Worm (Caenorhabditis elegans) whole organism, L4 larva: Measurements from ENCODE around the gene lin-15A.

Experiments
- F44E2.7 ChIP-seq: fragments of 200-800 bp; sonication (Bioruptor generic); IDR thresholded peaks from 2 replicates; pipeline ENCODE4 v2.1.2; 2022; ENCODE audit warnings: missing genetic modification characterization, missing compliant biosample characterization
- F49E8.2 ChIP-seq: sonication (generic microtip); optimal IDR thresholded peaks from 2 replicates; lab custom pipeline; 2016; ENCODE audit warnings: missing compliant biosample characterization, mild to moderate bottlenecking, missing genetic modification characterization, borderline replicate concordance
- R02D3.7 ChIP-seq: fragments of 150-350 bp; sonication (generic microtip); optimal IDR thresholded peaks from 3 replicates; lab custom pipeline; 2014; ENCODE audit warnings: missing biosample characterization, missing genetic modification characterization
- T20F7.1 ChIP-seq: fragments of 200-800 bp; sonication (Bioruptor generic); optimal IDR thresholded peaks from 2 replicates; lab custom pipeline; 2018; ENCODE audit warnings: mild to moderate bottlenecking, missing genetic modification characterization, missing compliant biosample characterization
- Y105C5A.15 ChIP-seq: fragments of 200-800 bp; sonication (Bioruptor generic); IDR thresholded peaks from 2 replicates; pipeline ENCODE4 v1.3.6; 2022; ENCODE audit warnings: missing genetic modification characterization, missing compliant biosample characterization
- Y5F2A.4 ChIP-seq: fragments of 200-800 bp; sonication (Bioruptor generic); optimal IDR thresholded peaks from 2 replicates; lab custom pipeline; 2018; ENCODE audit warnings: mild to moderate bottlenecking, missing genetic modification characterization, missing compliant biosample characterization
- Y75B8A.6 ChIP-seq: fragments of 200-800 bp; sonication (Bioruptor generic); IDR thresholded peaks from 2 replicates; pipeline ENCODE4 v1.3.6; 2022; ENCODE audit warnings: missing genetic modification reagents, missing genetic modification characterization, missing compliant biosample characterization
- ZK337.2 ChIP-seq: fragments of 200-800 bp; sonication (Bioruptor generic); IDR thresholded peaks from 2 replicates; pipeline ENCODE4 v1.3.6; 2022; ENCODE audit warnings: missing genetic modification reagents, missing genetic modification characterization, missing compliant biosample characterization
- ZK546.5 ChIP-seq, 2 experiments: sonication (generic microtip); optimal IDR thresholded peaks; 2 replicates each; lab custom pipeline; 2017; ENCODE audit warnings: missing biosample characterization in 2 of 2, missing genetic modification characterization in 2 of 2
- attf-4 ChIP-seq: sonication (generic microtip); optimal IDR thresholded peaks from 3 replicates; lab custom pipeline; 2017; ENCODE audit warnings: missing biosample characterization, missing genetic modification characterization
- ceh-32 ChIP-seq: sonication (generic microtip); optimal IDR thresholded peaks from 2 replicates; lab custom pipeline; 2016; ENCODE audit warnings: mild to moderate bottlenecking, missing genetic modification characterization, missing compliant biosample characterization; ENCODE audit not compliant: poor library complexity
- daf-16 ChIP-seq, 3 experiments: sonication (generic microtip); optimal IDR thresholded peaks; 2 replicates each; lab custom pipeline; 2016 to 2017; ENCODE audit warnings: missing genetic modification characterization in 3 of 3, missing genetic modification reagents in 3 of 3, mild to moderate bottlenecking in 2 of 3, missing compliant biosample characterization in 2 of 3, missing biosample characterization in 1 of 3, moderate library complexity in 1 of 3
- daf-19 ChIP-seq: fragments of 200-800 bp; sonication (Bioruptor generic); conservative IDR thresholded peaks from 2 replicates; pipeline ENCODE4 v1.3.6; 2022; ENCODE audit warnings: missing genetic modification characterization, missing compliant biosample characterization
- dmd-6 ChIP-seq: fragments of 200-800 bp; sonication (Bioruptor generic); IDR thresholded peaks from 2 replicates; pipeline ENCODE4 v1.3.6; 2022; ENCODE audit warnings: missing genetic modification reagents, missing genetic modification characterization, missing compliant biosample characterization
- dmd-8 ChIP-seq: fragments of 200-800 bp; sonication (Bioruptor generic); IDR thresholded peaks from 2 replicates; pipeline ENCODE4 v1.3.6; 2022; ENCODE audit warnings: missing genetic modification characterization, missing compliant biosample characterization
- duxl-1 ChIP-seq: sonication (generic microtip); optimal IDR thresholded peaks from 2 replicates; lab custom pipeline; 2016; ENCODE audit warnings: mild to moderate bottlenecking, missing genetic modification characterization, moderate library complexity, missing compliant biosample characterization; ENCODE audit not compliant: poor library complexity
- dve-1 ChIP-seq: sonication (generic microtip); optimal IDR thresholded peaks from 2 replicates; lab custom pipeline; 2017; ENCODE audit warnings: antibody characterized with exemption, mild to moderate bottlenecking, missing genetic modification characterization, missing compliant biosample characterization; ENCODE audit not compliant: insufficient read depth
- fos-1 ChIP-seq: fragments of 150-350 bp; optimal IDR thresholded peaks from 2 replicates; lab custom pipeline; 2014; ENCODE audit warnings: missing biosample characterization, missing genetic modification characterization
- hif-1 ChIP-seq, 2 experiments: sonication (generic microtip); optimal IDR thresholded peaks; 2 replicates each; lab custom pipeline; 2016 to 2017; ENCODE audit warnings: missing compliant biosample characterization in 2 of 2, missing genetic modification characterization in 2 of 2, missing genetic modification reagents in 2 of 2, missing genotype in 2 of 2, mild to moderate bottlenecking in 1 of 2
- hlh-30 ChIP-seq: sonication (generic microtip); optimal IDR thresholded peaks from 2 replicates; lab custom pipeline; 2017; ENCODE audit warnings: antibody characterized with exemption, mild to moderate bottlenecking, missing genetic modification characterization, missing compliant biosample characterization; ENCODE audit not compliant: insufficient read depth
- lim-7 ChIP-seq: fragments of 200-800 bp; sonication (Bioruptor generic); IDR thresholded peaks from 2 replicates; pipeline ENCODE4 v1.3.6; 2022; ENCODE audit warnings: missing genetic modification characterization, missing compliant biosample characterization
- lin-1 ChIP-seq: fragments of 200-800 bp; sonication (Bioruptor generic); IDR thresholded peaks from 2 replicates; pipeline ENCODE4 v1.3.6; 2022; ENCODE audit warnings: missing genetic modification reagents, missing genetic modification characterization, missing compliant biosample characterization
- lin-13 ChIP-seq: fragments of 150-350 bp; optimal IDR thresholded peaks from 2 replicates; lab custom pipeline; 2014; ENCODE audit warnings: missing biosample characterization, missing genetic modification reagents, missing genetic modification characterization
- lin-15B ChIP-seq: fragments of 150-350 bp; sonication (generic microtip); optimal IDR thresholded peaks from 3 replicates; lab custom pipeline; 2014; ENCODE audit warnings: missing biosample characterization, missing genetic modification characterization
- lin-39 ChIP-seq: fragments of 150-350 bp; optimal IDR thresholded peaks from 2 replicates; lab custom pipeline; 2014; ENCODE audit warnings: missing biosample characterization, missing genetic modification reagents, missing genetic modification characterization
- lsy-2 ChIP-seq, 2 experiments: fragments of 150-350 bp in 1 of 2; sonication (generic microtip) in 1 of 2; optimal IDR thresholded peaks; 2 replicates each; lab custom pipeline; 2014 to 2017; ENCODE audit warnings: missing biosample characterization in 2 of 2, missing genetic modification characterization in 2 of 2
- madf-5 ChIP-seq, 2 experiments: fragments of 200-800 bp; sonication (Bioruptor generic); IDR thresholded peaks; 2 replicates each; pipeline ENCODE4 v1.3.6; 2022; ENCODE audit warnings: missing compliant biosample characterization in 2 of 2, missing genetic modification characterization in 2 of 2
- madf-9 ChIP-seq: fragments of 200-800 bp; sonication (Bioruptor generic); conservative IDR thresholded peaks from 2 replicates; pipeline ENCODE4 v1.3.6; 2022; ENCODE audit warnings: missing genetic modification reagents, missing genetic modification characterization, missing compliant biosample characterization
- mes-2 ChIP-seq: sonication (generic microtip); optimal IDR thresholded peaks from 2 replicates; lab custom pipeline; 2016; ENCODE audit warnings: missing genotype, mild to moderate bottlenecking, missing genetic modification characterization, missing compliant biosample characterization; ENCODE audit not compliant: poor library complexity, severe bottlenecking
- mxl-2 ChIP-seq: fragments of 200-800 bp; sonication (Bioruptor generic); conservative IDR thresholded peaks from 2 replicates; pipeline ENCODE4 v1.3.6; 2022; ENCODE audit warnings: missing genetic modification reagents, missing genetic modification characterization, missing compliant biosample characterization
- mxl-3 ChIP-seq: fragments of 200-800 bp; sonication (Bioruptor generic); optimal IDR thresholded peaks from 2 replicates; lab custom pipeline; 2018; ENCODE audit warnings: mild to moderate bottlenecking, missing genetic modification characterization, missing compliant biosample characterization
- nhr-102 ChIP-seq: sonication (generic microtip); optimal IDR thresholded peaks from 2 replicates; lab custom pipeline; 2016; ENCODE audit warnings: mild to moderate bottlenecking, missing genetic modification characterization, moderate library complexity, missing compliant biosample characterization
- nhr-28 ChIP-seq: fragments of 150-350 bp; optimal IDR thresholded peaks from 2 replicates; lab custom pipeline; 2014; ENCODE audit warnings: missing biosample characterization, missing genetic modification characterization
- nhr-48 ChIP-seq: sonication (generic microtip); optimal IDR thresholded peaks from 2 replicates; lab custom pipeline; 2016; ENCODE audit warnings: mild to moderate bottlenecking, missing genetic modification characterization, missing compliant biosample characterization
- nhr-6 ChIP-seq: fragments of 150-350 bp; optimal IDR thresholded peaks from 2 replicates; lab custom pipeline; 2014; ENCODE audit warnings: missing biosample characterization, missing genetic modification characterization
- nhr-76 ChIP-seq: fragments of 150-350 bp; optimal IDR thresholded peaks from 2 replicates; lab custom pipeline; 2014; ENCODE audit warnings: missing biosample characterization, missing genetic modification characterization
- nhr-77 ChIP-seq: fragments of 150-350 bp; optimal IDR thresholded peaks from 2 replicates; lab custom pipeline; 2014; ENCODE audit warnings: missing biosample characterization, missing genetic modification characterization
- pqm-1 ChIP-seq: sonication (generic microtip); optimal IDR thresholded peaks from 2 replicates; lab custom pipeline; 2017; ENCODE audit warnings: missing biosample characterization, missing genetic modification characterization
- saeg-2 ChIP-seq: fragments of 200-800 bp; sonication (Bioruptor generic); IDR thresholded peaks from 2 replicates; pipeline ENCODE4 v1.3.6; 2022; ENCODE audit warnings: missing genetic modification reagents, missing genetic modification characterization, missing compliant biosample characterization
- sdz-12 ChIP-seq: fragments of 200-800 bp; sonication (Bioruptor generic); optimal IDR thresholded peaks from 2 replicates; lab custom pipeline; 2018; ENCODE audit warnings: mild to moderate bottlenecking, missing genetic modification characterization, missing compliant biosample characterization
- skn-1 ChIP-seq: fragments of 150-350 bp; optimal IDR thresholded peaks from 2 replicates; lab custom pipeline; 2014; ENCODE audit warnings: missing biosample characterization, missing genetic modification characterization
- snpc-1.2 ChIP-seq: fragments of 200-800 bp; sonication (Bioruptor generic); IDR thresholded peaks from 2 replicates; pipeline ENCODE4 v1.3.6; 2022; ENCODE audit warnings: missing genetic modification reagents, missing genetic modification characterization, missing compliant biosample characterization
- tag-97 ChIP-seq: fragments of 200-800 bp; sonication (Bioruptor generic); IDR thresholded peaks from 2 replicates; pipeline ENCODE4 v1.3.6; 2022; ENCODE audit warnings: missing genetic modification characterization, missing compliant biosample characterization
- tra-1 ChIP-seq: fragments of 200-800 bp; sonication (Bioruptor generic); IDR thresholded peaks from 2 replicates; pipeline ENCODE4 v1.3.6; 2022; ENCODE audit warnings: missing genetic modification reagents, missing genetic modification characterization, missing compliant biosample characterization
- unc-130 ChIP-seq: sonication (generic microtip); optimal IDR thresholded peaks from 2 replicates; lab custom pipeline; 2016; ENCODE audit warnings: missing genetic modification reagents, missing genetic modification characterization, missing compliant biosample characterization
- unc-39 ChIP-seq: sonication (generic microtip); optimal IDR thresholded peaks from 2 replicates; lab custom pipeline; 2017; ENCODE audit warnings: missing biosample characterization, missing genetic modification characterization
- vab-7 ChIP-seq: fragments of 200-800 bp; sonication (Bioruptor generic); IDR thresholded peaks from 2 replicates; pipeline ENCODE4 v1.3.6; 2022; ENCODE audit warnings: missing genetic modification reagents, missing genetic modification characterization, missing compliant biosample characterization
- zfp-2 ChIP-seq: sonication (generic microtip); optimal IDR thresholded peaks from 2 replicates; lab custom pipeline; 2016; ENCODE audit warnings: mild to moderate bottlenecking, missing genetic modification characterization, missing compliant biosample characterization
- ztf-11 ChIP-seq: fragments of 150-350 bp; optimal IDR thresholded peaks from 2 replicates; lab custom pipeline; 2014; ENCODE audit warnings: missing biosample characterization, missing genetic modification characterization
- ztf-7 ChIP-seq: fragments of 150-350 bp; optimal IDR thresholded peaks from 2 replicates; lab custom pipeline; 2014; ENCODE audit warnings: missing biosample characterization, missing genetic modification characterization

lin-15A gene

ce11 chrX:15747814-15748213, 16.0 kb downstream of the lin-15A start (continued):
- TF ChIP-seq dmd-8 (GFP tag; lab: Robert Waterston, UW) (peak; percentile 70), duxl-1 (no peak), attf-4 (tag; lab: Kevin White, UChicago) (no peak), lim-7 (GFP tag; lab: Robert Waterston, UW) (0 out of 2 replicates have a peak, but pooled peaks have one; percentile 5), saeg-2 (no peak), dmd-6 (GFP tag; lab: Robert Waterston, UW) (no peak; the same call in 1 of the 2 replicates), nhr-102 (tag; lab: Kevin White, UChicago) (peak; percentile 57), daf-19 (GFP tag; lab: Robert Waterston, UW) (no peak), tag-97 (GFP tag; lab: Robert Waterston, UW) (no peak), madf-9 (GFP tag; lab: Robert Waterston, UW) (no peak), madf-5 (GFP tag; IDR thresholded peaks at IDR 0.05; lab: Robert Waterston, UW) (0 out of 4 replicates have a peak, but pooled peaks of 1 of the 2 experiments have one; percentile 17), R02D3.7 (tag; lab: Kevin White, UChicago) (no peak), hlh-30 (peak; percentile 28), mxl-3 (GFP tag; lab: Kevin White, UChicago) (no peak), sdz-12 (GFP tag; lab: Kevin White, UChicago) (no peak), tra-1 (GFP tag; lab: Robert Waterston, UW) (peak; percentile 56), ZK546.5 (tag; optimal IDR thresholded peaks at IDR 0.05; lab: Kevin White, UChicago) (no peak), fos-1 (tag; lab: Kevin White, UChicago) (no peak), lin-13 (GFP tag; lab: Kevin White, UChicago) (no peak), nhr-76 (no peak), Y75B8A.6 (GFP tag; lab: Robert Waterston, UW) (no peak), T20F7.1 (no peak), ztf-11 (tag; lab: Kevin White, UChicago) (no peak), unc-39 (tag; lab: Kevin White, UChicago) (no peak), lsy-2 (tag; optimal IDR thresholded peaks at IDR 0.05; lab: Kevin White, UChicago) (no peak), ztf-7 (tag; lab: Kevin White, UChicago) (no peak), nhr-28 (no peak), F49E8.2 (tag; lab: Kevin White, UChicago) (no peak), lin-15B (tag; lab: Kevin White, UChicago) (no peak), ZK337.2 (GFP tag; lab: Robert Waterston, UW) (no peak), skn-1 (no peak), lin-1 (GFP tag; lab: Robert Waterston, UW) (0 out of 2 replicates have a peak, but pooled peaks have one; percentile 8), Y105C5A.15 (GFP tag; lab: Robert Waterston, UW) (no peak), F44E2.7 (0 out of 2 replicates have a peak, but pooled peaks have one; percentile 39), zfp-2 (tag; lab: Kevin White, UChicago) (no peak), hif-1 (tag; optimal IDR thresholded peaks at IDR 0.05; lab: Kevin White, UChicago) (no peak), mes-2 (no peak), unc-130 (GFP tag; lab: Kevin White, UChicago) (no peak), daf-16 (GFP tag; optimal IDR thresholded peaks at IDR 0.05; lab: Kevin White, UChicago) (peak in 1 of 2 experiments; percentile 15), daf-16 (tag; optimal IDR thresholded peaks at IDR 0.05; lab: Kevin White, UChicago) (peak; percentile 5), vab-7 (GFP tag; lab: Robert Waterston, UW) (peak; percentile 56; the same call in 1 of the 2 replicates), Y5F2A.4 (no peak), nhr-77 (tag; lab: Kevin White, UChicago) (no peak), dve-1 (tag; lab: Kevin White, UChicago) (peak; percentile 5), mxl-2 (GFP tag; lab: Robert Waterston, UW) (no peak), nhr-48 (tag; lab: Kevin White, UChicago) (no peak), ceh-32 (no peak), lin-39 (tag; lab: Kevin White, UChicago) (no peak), pqm-1 (no peak), nhr-6 (tag; lab: Kevin White, UChicago) (no peak), snpc-1.2 (GFP tag; lab: Robert Waterston, UW) (0 out of 2 replicates have a peak, but pooled peaks have one; percentile 5)
